Worm (Caenorhabditis elegans) whole organism, L1 larva: ENCODE data around the gene zig-2.

ENCODE experiments used
- ces-1 ChIP-seq: fragments of 150-350 bp; optimal IDR thresholded peaks from 2 replicates; lab custom pipeline; 2014; ENCODE audit warnings: missing biosample characterization, missing genetic modification reagents, missing genetic modification characterization
- dsc-1 ChIP-seq: sonication (generic microtip); optimal IDR thresholded peaks from 2 replicates; lab custom pipeline; 2016; ENCODE audit warnings: mild to moderate bottlenecking, missing genetic modification characterization, missing compliant biosample characterization
- egl-27 ChIP-seq, 2 experiments: fragments of 150-350 bp in 1 of 2; sonication (generic microtip); optimal IDR thresholded peaks; 3 replicates each; lab custom pipeline; 2017 to 2018; ENCODE audit warnings: missing biosample characterization in 2 of 2, missing genetic modification characterization in 2 of 2, missing genetic modification reagents in 2 of 2
- isw-1 ChIP-seq: fragments of 200-800 bp; sonication (Bioruptor generic); IDR thresholded peaks from 2 replicates; pipeline ENCODE4 v1.3.6; 2022; ENCODE audit warnings: missing genetic modification characterization, missing compliant biosample characterization
- nhr-28 ChIP-seq: fragments of 150-350 bp; optimal IDR thresholded peaks from 2 replicates; lab custom pipeline; 2014; ENCODE audit warnings: missing biosample characterization, missing genetic modification characterization
- nhr-85 ChIP-seq: sonication (generic microtip); peaks from one replicate; lab custom pipeline; 2016; ENCODE audit warnings: missing genetic modification characterization, inconsistent platforms, missing compliant biosample characterization
- tbx-2 ChIP-seq: sonication (generic microtip); optimal IDR thresholded peaks from 2 replicates; lab custom pipeline; 2016; ENCODE audit warnings: missing genetic modification characterization, missing compliant biosample characterization
- unc-30 ChIP-seq: sonication (generic microtip); optimal IDR thresholded peaks from 2 replicates; lab custom pipeline; 2017; ENCODE audit warnings: missing biosample characterization, missing genetic modification characterization
- unc-86 ChIP-seq: sonication (generic microtip); optimal IDR thresholded peaks from 2 replicates; lab custom pipeline; 2016; ENCODE audit warnings: missing genetic modification characterization, missing compliant biosample characterization

ce11 chrX:12328676-12329075 lies 12.6 kb downstream of the zig-2 start, which contains the start of gene srd-45:
- TF ChIP-seq unc-30, result no peak
- no peak for TF ChIP-seq ces-1 (GFP tag; lab: Kevin White, UChicago)
- TF ChIP-seq isw-1 (GFP tag; lab: Robert Waterston, UW), result no peak
- TF ChIP-seq tbx-2 (tag; lab: Kevin White, UChicago), result no peak
- no peak for TF ChIP-seq egl-27 (tag; optimal IDR thresholded peaks at IDR 0.05; lab: Kevin White, UChicago)
- no peak for TF ChIP-seq nhr-85
- TF ChIP-seq dsc-1 (tag; lab: Kevin White, UChicago), result no peak
- TF ChIP-seq unc-86 (tag; lab: Kevin White, UChicago), result no peak
- TF ChIP-seq nhr-28 (tag; lab: Kevin White, UChicago), result no peak
